Fruit fly (Drosophila melanogaster): Measurements from ENCODE around the gene CG32075.

DNA sequence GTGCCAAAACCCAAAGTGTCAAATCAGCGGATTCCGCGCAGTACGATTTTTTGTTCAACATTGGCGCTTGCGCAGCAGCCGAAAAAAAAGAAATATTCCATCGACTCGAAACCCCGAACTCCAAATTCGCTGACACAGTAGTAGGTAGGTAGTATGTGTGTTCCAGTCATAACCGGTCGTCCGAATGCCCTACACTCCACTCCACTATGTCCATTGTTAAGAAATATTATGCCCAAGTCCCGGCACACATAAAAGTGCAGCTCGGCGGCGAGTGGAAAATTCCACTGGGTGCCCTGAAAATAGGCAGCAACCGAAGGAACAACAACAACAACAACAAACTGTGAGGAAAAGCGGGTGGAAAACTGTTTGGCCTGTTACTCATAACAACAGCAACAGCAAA lies 19.7 kb downstream of the CG32075 start:
- TF ChIP-seq psq (optimal IDR thresholded peaks at IDR 0.05), result no peak
- TF ChIP-seq pan (optimal IDR thresholded peaks at IDR 0.05), result no peak
- TF ChIP-seq EcR (GFP tag; optimal IDR thresholded peaks at IDR 0.05), result no peak
- no peak for TF ChIP-seq Dll (optimal IDR thresholded peaks at IDR 0.05)
- no peak for TF ChIP-seq CG8478 (optimal IDR thresholded peaks at IDR 0.05)

Measured in whole organism.